Fruit fly (Drosophila melanogaster) whole organism, adult: ENCODE data around the gene nis.

ENCODE experiments used
- CG11617 ChIP-seq: fragments of 200-800 bp; sonication (Bioruptor generic); optimal IDR thresholded peaks from 2 replicates; lab custom pipeline; 2017; ENCODE audit warnings: mild to moderate bottlenecking, missing biosample characterization, missing genetic modification reagents, missing genetic modification characterization
- CG12768 ChIP-seq: fragments of 200-800 bp; sonication (Bioruptor generic); optimal IDR thresholded peaks from 2 replicates; lab custom pipeline; 2017; ENCODE audit warnings: missing biosample characterization, missing genetic modification characterization, mild to moderate bottlenecking, moderate library complexity, missing genetic modification reagents
- CG14711 ChIP-seq: fragments of 200-800 bp; sonication (Bioruptor generic); optimal IDR thresholded peaks from 2 replicates; lab custom pipeline; 2018; ENCODE audit warnings: missing biosample characterization, mild to moderate bottlenecking, missing genetic modification characterization, moderate library complexity
- CG1620 ChIP-seq: fragments of 200-800 bp; sonication (Bioruptor generic); optimal IDR thresholded peaks from 2 replicates; lab custom pipeline; 2016; ENCODE audit warnings: missing biosample characterization, missing genetic modification characterization
- CG33017 ChIP-seq: fragments of 200-800 bp; sonication (Bioruptor generic); optimal IDR thresholded peaks from 2 replicates; lab custom pipeline; 2018; ENCODE audit warnings: missing biosample characterization, mild to moderate bottlenecking, missing genetic modification characterization, moderate library complexity
- CG5204 ChIP-seq: fragments of 200-800 bp; sonication (Bioruptor generic); optimal IDR thresholded peaks from 2 replicates; lab custom pipeline; 2016; ENCODE audit warnings: missing biosample characterization, missing genetic modification characterization
- CG7045 ChIP-seq: fragments of 200-800 bp; sonication (Bioruptor generic); optimal IDR thresholded peaks from 2 replicates; lab custom pipeline; 2017; ENCODE audit warnings: missing biosample characterization, mild to moderate bottlenecking, missing genetic modification characterization
- CG7101 ChIP-seq: fragments of 200-800 bp; sonication (Bioruptor generic); optimal IDR thresholded peaks from 2 replicates; lab custom pipeline; 2018; ENCODE audit warnings: missing biosample characterization, mild to moderate bottlenecking, missing genetic modification characterization, moderate library complexity
- Clk ChIP-seq: fragments of 200-800 bp; sonication (Bioruptor generic); optimal IDR thresholded peaks from 2 replicates; lab custom pipeline; 2017; ENCODE audit warnings: missing biosample characterization, missing genetic modification characterization
- Crg-1 ChIP-seq: fragments of 200-800 bp; sonication (Bioruptor generic); optimal IDR thresholded peaks from 2 replicates; lab custom pipeline; 2016; ENCODE audit warnings: missing biosample characterization, missing genetic modification characterization
- Hr96 ChIP-seq: fragments of 200-800 bp; sonication (Bioruptor generic); optimal IDR thresholded peaks from 2 replicates; lab custom pipeline; 2016; ENCODE audit warnings: missing biosample characterization, missing genetic modification characterization
- Mnt ChIP-seq: fragments of 200-800 bp; sonication (Bioruptor generic); optimal IDR thresholded peaks from 2 replicates; lab custom pipeline; 2016; ENCODE audit warnings: missing biosample characterization, mild to moderate bottlenecking, missing genetic modification characterization
- bab1 ChIP-seq: fragments of 200-800 bp; sonication (Bioruptor generic); optimal IDR thresholded peaks from 3 replicates; lab custom pipeline; 2019; ENCODE audit warnings: missing biosample characterization, mild to moderate bottlenecking, missing genetic modification characterization, moderate library complexity
- cic ChIP-seq: fragments of 200-800 bp; sonication (Bioruptor generic); optimal IDR thresholded peaks from 2 replicates; lab custom pipeline; 2017; ENCODE audit warnings: missing biosample characterization, mild to moderate bottlenecking, missing genetic modification characterization, moderate library complexity
- cnc ChIP-seq, 2 experiments: fragments of >200 bp; optimal IDR thresholded peaks; 2 replicates each; lab custom pipeline; 2017
- kay ChIP-seq: fragments of 200-800 bp; sonication (Bioruptor generic); peaks from one replicate; lab custom pipeline; 2016; ENCODE audit warnings: missing biosample characterization, missing genetic modification characterization, borderline replicate concordance
- ovo ChIP-seq: fragments of 200-800 bp; sonication (Bioruptor generic); optimal IDR thresholded peaks from 2 replicates; lab custom pipeline; 2016; ENCODE audit warnings: missing biosample characterization, missing genetic modification characterization
- pad ChIP-seq: fragments of 200-800 bp; sonication (Bioruptor generic); optimal IDR thresholded peaks from 3 replicates; lab custom pipeline; 2017; ENCODE audit warnings: missing biosample characterization, missing genetic modification characterization, mild to moderate bottlenecking, moderate library complexity, missing genetic modification reagents
- tj ChIP-seq: fragments of 200-800 bp; sonication (Bioruptor generic); optimal IDR thresholded peaks from 3 replicates; lab custom pipeline; 2017; ENCODE audit warnings: missing biosample characterization, mild to moderate bottlenecking, missing genetic modification characterization, moderate library complexity
- toe ChIP-seq: fragments of 200-800 bp; sonication (Bioruptor generic); optimal IDR thresholded peaks from 2 replicates; lab custom pipeline; 2016; ENCODE audit warnings: missing biosample characterization, missing genetic modification characterization

nis gene

dm6 chr2L:1631441-1632313 lies 44.7 kb upstream of the nis start:
- TF ChIP-seq cic (GFP tag; lab: Kevin White, UChicago) = no peak
- no peak for TF ChIP-seq cnc (optimal IDR thresholded peaks at IDR 0.05; lab: Kevin White, UChicago)
- no peak for TF ChIP-seq Clk (GFP tag; lab: Kevin White, UChicago)
- no peak for TF ChIP-seq tj (GFP tag; lab: Kevin White, UChicago)
- TF ChIP-seq CG14711 = no peak
- TF ChIP-seq CG33017 (tag; lab: Kevin White, UChicago) = no peak
- TF ChIP-seq bab1 = no peak
- no peak for TF ChIP-seq CG5204 (GFP tag; lab: Kevin White, UChicago)
- no peak for TF ChIP-seq CG7101
- TF ChIP-seq Crg-1 (GFP tag; lab: Kevin White, UChicago) = no peak
- no peak for TF ChIP-seq CG1620
- TF ChIP-seq CG12768 = no peak
- no peak for TF ChIP-seq toe (GFP tag; lab: Kevin White, UChicago)
- TF ChIP-seq ovo (GFP tag; lab: Kevin White, UChicago) = no peak
- TF ChIP-seq CG7045 = no peak
- TF ChIP-seq Mnt (GFP tag; lab: Kevin White, UChicago) = no peak
- no peak for TF ChIP-seq kay
- TF ChIP-seq pad (GFP tag; lab: Kevin White, UChicago) = no peak
- TF ChIP-seq CG11617 (GFP tag; lab: Kevin White, UChicago) = no peak

dm6 chr2L:1630576-1630975 lies 43.6 kb upstream of the nis start:
- TF ChIP-seq CG7101 = no peak

- TF ChIP-seq bab1 (no peak), Crg-1 (GFP tag; lab: Kevin White, UChicago) (no peak), Hr96 (GFP tag; lab: Kevin White, UChicago) (no peak), cic (GFP tag; lab: Kevin White, UChicago) (no peak), toe (GFP tag; lab: Kevin White, UChicago) (no peak), CG5204 (GFP tag; lab: Kevin White, UChicago) (no peak), tj (GFP tag; lab: Kevin White, UChicago) (no peak), CG7045 (no peak), CG33017 (tag; lab: Kevin White, UChicago) (no peak), cnc (optimal IDR thresholded peaks at IDR 0.05; lab: Kevin White, UChicago) (no peak), ovo (GFP tag; lab: Kevin White, UChicago) (no peak), Clk (GFP tag; lab: Kevin White, UChicago) (no peak)
These were observed 42.4 kb upstream of the nis start for dm6 chr2L:1629206-1629959.

DNA sequence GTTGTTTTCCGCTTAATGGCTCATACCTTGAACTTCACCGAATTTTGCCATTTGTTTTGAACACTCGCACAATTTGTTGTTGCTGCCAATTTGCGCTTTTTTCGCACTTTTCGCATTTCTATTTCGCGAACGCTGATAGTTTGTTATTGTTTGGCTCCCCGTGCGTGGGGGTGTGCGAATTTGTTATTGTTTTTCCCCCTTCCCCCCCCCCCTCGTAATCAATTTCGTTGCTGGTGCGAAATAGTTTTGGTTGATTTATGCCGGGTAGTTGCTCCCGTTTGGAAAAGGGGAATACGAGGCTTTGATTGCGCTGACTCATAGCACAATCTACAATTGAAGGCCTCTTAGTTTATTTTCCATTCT lies 41.5 kb upstream of the nis start:
- TF ChIP-seq CG7101 (no peak), kay (no peak), cnc (optimal IDR thresholded peaks at IDR 0.05; lab: Kevin White, UChicago) (no peak), Clk (GFP tag; lab: Kevin White, UChicago) (no peak), CG14711 (no peak), CG33017 (tag; lab: Kevin White, UChicago) (no peak), pad (GFP tag; lab: Kevin White, UChicago) (no peak), CG1620 (no peak), CG11617 (GFP tag; lab: Kevin White, UChicago) (no peak), Hr96 (GFP tag; lab: Kevin White, UChicago) (no peak), CG12768 (no peak), bab1 (no peak), toe (GFP tag; lab: Kevin White, UChicago) (no peak), CG5204 (GFP tag; lab: Kevin White, UChicago) (no peak), ovo (GFP tag; lab: Kevin White, UChicago) (no peak), tj (GFP tag; lab: Kevin White, UChicago) (no peak), Mnt (GFP tag; lab: Kevin White, UChicago) (no peak), cic (GFP tag; lab: Kevin White, UChicago) (no peak)

dm6 chr2L:1627824-1628501 lies 41.0 kb upstream of the nis start:
- TF ChIP-seq cic (GFP tag; lab: Kevin White, UChicago) (no peak), CG7045 (no peak)

DNA sequence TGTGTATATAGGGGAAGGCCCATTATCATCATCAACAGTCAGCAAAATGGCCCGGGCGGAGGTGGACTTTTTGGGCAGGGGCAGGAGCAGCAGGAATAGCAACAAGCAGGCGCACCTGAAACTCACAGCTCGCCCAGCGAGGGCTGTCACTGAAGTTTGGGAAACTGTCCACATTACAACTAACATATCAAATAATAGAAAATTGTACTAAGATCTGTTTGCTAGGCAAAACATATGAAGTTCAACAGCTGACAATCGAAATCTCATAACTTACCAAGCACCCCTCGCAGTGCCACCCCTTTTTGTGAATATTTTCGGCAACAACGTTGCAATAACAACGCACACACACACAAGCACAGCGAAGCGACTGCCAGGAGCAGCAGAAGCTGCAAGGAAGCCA lies 37.8 kb upstream of the nis start:
- TF ChIP-seq Mnt (GFP tag; lab: Kevin White, UChicago) (no peak), CG12768 (no peak), Hr96 (GFP tag; lab: Kevin White, UChicago) (no peak), cic (GFP tag; lab: Kevin White, UChicago) (no peak), pad (GFP tag; lab: Kevin White, UChicago) (no peak)
